Fruit fly (Drosophila melanogaster) whole organism, embryonic: ENCODE data around the gene CG14220.

ENCODE experiments used
- Ada2b ChIP-seq: fragments of 200-800 bp; sonication (Bioruptor generic); IDR thresholded peaks from 2 replicates; pipeline ENCODE4 v1.3.6; 2022; ENCODE audit warnings: missing biosample characterization, missing genetic modification characterization
- Atf3 ChIP-seq: fragments of 200-800 bp; sonication (Bioruptor generic); optimal IDR thresholded peaks from 3 replicates; lab custom pipeline; 2016; ENCODE audit warnings: missing biosample characterization, missing genetic modification characterization
- B-H1 ChIP-seq: fragments of 200-800 bp; sonication (Bioruptor generic); IDR thresholded peaks from 3 replicates; pipeline ENCODE4 v1.3.6; 2022; ENCODE audit warnings: missing biosample characterization, missing genetic modification characterization
- CG10366 ChIP-seq: fragments of 200-800 bp; sonication (Bioruptor generic); IDR thresholded peaks from 2 replicates; pipeline ENCODE4 v1.3.6; 2022; ENCODE audit warnings: missing biosample characterization, missing genetic modification characterization
- CG10979 ChIP-seq: fragments of 200-800 bp; sonication (Bioruptor generic); optimal IDR thresholded peaks from 2 replicates; lab custom pipeline; 2018; ENCODE audit warnings: missing biosample characterization, mild to moderate bottlenecking, missing genetic modification characterization, moderate library complexity
- CG11504 ChIP-seq: fragments of 200-800 bp; sonication (Bioruptor generic); optimal IDR thresholded peaks from 3 replicates; lab custom pipeline; 2019; ENCODE audit warnings: missing biosample characterization, mild to moderate bottlenecking, missing genetic modification characterization, moderate library complexity
- CG15601 ChIP-seq: fragments of 200-800 bp; sonication (Bioruptor generic); optimal IDR thresholded peaks from 3 replicates; lab custom pipeline; 2019; ENCODE audit warnings: missing biosample characterization, mild to moderate bottlenecking, missing genetic modification characterization, moderate library complexity
- CG15696 ChIP-seq: fragments of 200-800 bp; sonication (Bioruptor generic); optimal IDR thresholded peaks from 2 replicates; lab custom pipeline; 2019; ENCODE audit warnings: missing biosample characterization, mild to moderate bottlenecking, missing genetic modification characterization, moderate library complexity
- CG17361 ChIP-seq: fragments of 200-800 bp; sonication (Bioruptor generic); IDR thresholded peaks from 3 replicates; pipeline ENCODE4 v1.3.6; 2022; ENCODE audit warnings: missing biosample characterization, missing genetic modification characterization
- CG18619 ChIP-seq: fragments of 200-800 bp; sonication (Bioruptor generic); optimal IDR thresholded peaks from 3 replicates; lab custom pipeline; 2017; ENCODE audit warnings: missing biosample characterization, mild to moderate bottlenecking, missing genetic modification characterization
- CG31224 ChIP-seq: fragments of 200-800 bp; sonication (Bioruptor generic); IDR thresholded peaks from 2 replicates; pipeline ENCODE4 v1.3.6; 2022; ENCODE audit warnings: missing biosample characterization, missing genetic modification characterization
- CG3281 ChIP-seq: fragments of 200-800 bp; sonication (Bioruptor generic); optimal IDR thresholded peaks from 3 replicates; lab custom pipeline; 2017; ENCODE audit warnings: missing biosample characterization, mild to moderate bottlenecking, missing genetic modification characterization
- CG3838 ChIP-seq: fragments of 200-800 bp; sonication (Bioruptor generic); optimal IDR thresholded peaks from 3 replicates; lab custom pipeline; 2016; ENCODE audit warnings: missing biosample characterization, missing genetic modification characterization
- CG42726 ChIP-seq: fragments of 200-800 bp; sonication (Bioruptor generic); IDR thresholded peaks from 2 replicates; pipeline ENCODE4 v1.3.6; 2022; ENCODE audit warnings: missing biosample characterization, missing genetic modification characterization; ENCODE audit not compliant: partially characterized antibody
- CG4404 ChIP-seq: fragments of 200-800 bp; sonication (Bioruptor generic); IDR thresholded peaks from 2 replicates; pipeline ENCODE4 v1.3.6; 2022; ENCODE audit warnings: missing biosample characterization, missing genetic modification characterization
- CG4617 ChIP-seq: fragments of 200-800 bp; sonication (Bioruptor generic); optimal IDR thresholded peaks from 3 replicates; lab custom pipeline; 2016; ENCODE audit warnings: missing biosample characterization, missing genetic modification characterization, borderline replicate concordance
- CG6689 ChIP-seq: fragments of 200-800 bp; sonication (Bioruptor generic); IDR thresholded peaks from 2 replicates; pipeline ENCODE4 v1.3.6; 2022; ENCODE audit warnings: missing biosample characterization, missing genetic modification characterization
- CG7745 ChIP-seq: fragments of 200-800 bp; sonication (Bioruptor generic); optimal IDR thresholded peaks from 2 replicates; lab custom pipeline; 2018; ENCODE audit warnings: missing biosample characterization, mild to moderate bottlenecking, missing genetic modification characterization, moderate library complexity
- CG7786 ChIP-seq: fragments of 200-800 bp; sonication (Bioruptor generic); optimal IDR thresholded peaks from 2 replicates; lab custom pipeline; 2016; ENCODE audit warnings: missing biosample characterization, missing genetic modification characterization
- CHES-1-like ChIP-seq: fragments of 200-800 bp; sonication (Bioruptor generic); optimal IDR thresholded peaks from 2 replicates; lab custom pipeline; 2016; ENCODE audit warnings: missing biosample characterization, missing genetic modification characterization
- HLHmδ ChIP-seq: fragments of 200-800 bp; sonication (Bioruptor generic); optimal IDR thresholded peaks from 2 replicates; lab custom pipeline; 2018; ENCODE audit warnings: missing biosample characterization, mild to moderate bottlenecking, missing genetic modification characterization, moderate library complexity
- Lim3 ChIP-seq: fragments of 200-800 bp; sonication (Bioruptor generic); IDR thresholded peaks from 2 replicates; pipeline ENCODE4 v1.3.6; 2022; ENCODE audit warnings: missing biosample characterization, missing genetic modification characterization
- Lpt ChIP-seq: fragments of >200 bp; optimal IDR thresholded peaks from 2 replicates; lab custom pipeline; 2018; ENCODE audit warnings: missing biosample characterization, missing genetic modification characterization
- Meics ChIP-seq: fragments of 200-800 bp; sonication (Bioruptor generic); optimal IDR thresholded peaks from 2 replicates; lab custom pipeline; 2017; ENCODE audit warnings: missing biosample characterization, mild to moderate bottlenecking, missing genetic modification characterization
- Nf-YC ChIP-seq: fragments of 200-800 bp; optimal IDR thresholded peaks from 3 replicates; lab custom pipeline; 2019; ENCODE audit warnings: missing biosample characterization, mild to moderate bottlenecking, missing genetic modification characterization, moderate library complexity
- Opbp ChIP-seq: fragments of 200-800 bp; sonication (Bioruptor generic); IDR thresholded peaks from 3 replicates; pipeline ENCODE4 v1.3.6; 2022; ENCODE audit warnings: missing biosample characterization, missing genetic modification characterization; ENCODE audit not compliant: partially characterized antibody
- Optix ChIP-seq: fragments of 200-800 bp; sonication (Bioruptor generic); IDR thresholded peaks from 3 replicates; pipeline ENCODE4 v1.3.6; 2022; ENCODE audit warnings: missing biosample characterization, missing genetic modification characterization
- Trl ChIP-seq, 3 experiments: fragments of >200 bp in 2 of 3; fragments of 200-800 bp in 1 of 3; sonication (Bioruptor generic) in 1 of 3; optimal IDR thresholded peaks; 2 replicates in 1 of 3; 3 replicates in 2 of 3; lab custom pipeline; 2016 to 2017; ENCODE audit warnings: missing biosample characterization in 1 of 3, missing genetic modification characterization in 1 of 3
- amos ChIP-seq: fragments of 200-800 bp; sonication (Bioruptor generic); IDR thresholded peaks from 2 replicates; pipeline ENCODE4 v1.3.6; 2022; ENCODE audit warnings: missing biosample characterization, missing genetic modification characterization; ENCODE audit not compliant: partially characterized antibody
- cg ChIP-seq: fragments of 200-800 bp; sonication (Bioruptor generic); optimal IDR thresholded peaks from 3 replicates; lab custom pipeline; 2019; ENCODE audit warnings: missing biosample characterization, mild to moderate bottlenecking, missing genetic modification characterization, moderate library complexity
- crp ChIP-seq, 2 experiments: fragments of 200-800 bp; sonication (Bioruptor generic); optimal IDR thresholded peaks; 2 replicates in 1 of 2; 3 replicates in 1 of 2; lab custom pipeline; 2017; ENCODE audit warnings: missing biosample characterization in 2 of 2, missing genetic modification characterization in 2 of 2, mild to moderate bottlenecking in 1 of 2, moderate library complexity in 1 of 2
- fd102C ChIP-seq: fragments of 200-800 bp; sonication (Bioruptor generic); optimal IDR thresholded peaks from 2 replicates; lab custom pipeline; 2018; ENCODE audit warnings: missing biosample characterization, mild to moderate bottlenecking, missing genetic modification characterization, moderate library complexity
- fu2 ChIP-seq: fragments of 200-800 bp; sonication (Bioruptor generic); optimal IDR thresholded peaks from 2 replicates; lab custom pipeline; 2016; ENCODE audit warnings: missing biosample characterization, missing genetic modification characterization
- grn ChIP-seq: fragments of 200-800 bp; sonication (Bioruptor generic); optimal IDR thresholded peaks from 3 replicates; lab custom pipeline; 2017; ENCODE audit warnings: missing biosample characterization, missing genetic modification characterization
- hb ChIP-seq: fragments of 200-800 bp; sonication (Bioruptor generic); IDR thresholded peaks from 3 replicates; pipeline ENCODE4 v1.3.6; 2022; ENCODE audit warnings: missing biosample characterization, missing genetic modification characterization; ENCODE audit not compliant: partially characterized antibody
- hth ChIP-seq: fragments of >200 bp; optimal IDR thresholded peaks from 2 replicates; lab custom pipeline; 2017; ENCODE audit warnings: inconsistent platforms
- nom ChIP-seq: fragments of 200-800 bp; sonication (Bioruptor generic); optimal IDR thresholded peaks from 2 replicates; lab custom pipeline; 2017; ENCODE audit warnings: missing biosample characterization, missing genetic modification characterization, mild to moderate bottlenecking, moderate library complexity, missing genetic modification reagents
- odd ChIP-seq: fragments of 200-800 bp; sonication (Bioruptor generic); optimal IDR thresholded peaks from 2 replicates; lab custom pipeline; 2017; ENCODE audit warnings: missing biosample characterization, mild to moderate bottlenecking, missing genetic modification characterization
- pan ChIP-seq, 4 experiments: fragments of >200 bp in 3 of 4; fragments of 200-800 bp in 1 of 4; sonication (Bioruptor generic) in 1 of 4; optimal IDR thresholded peaks in 3 of 4; IDR thresholded peaks in 1 of 4; 2 replicates each; pipeline versions ENCODE4 v1.3.6 to Lab custom; 2017 to 2022; ENCODE audit warnings: missing biosample characterization in 2 of 4, missing genetic modification characterization in 2 of 4, mixed read lengths in 1 of 4
- prd ChIP-seq, 3 experiments: fragments of >200 bp in 2 of 3; fragments of 200-800 bp in 1 of 3; sonication (Bioruptor generic) in 1 of 3; optimal IDR thresholded peaks in 2 of 3; IDR thresholded peaks in 1 of 3; 2 replicates in 2 of 3; 3 replicates in 1 of 3; pipeline versions ENCODE4 v1.3.6 to Lab custom; 2017 to 2022; ENCODE audit warnings: missing biosample characterization in 1 of 3, missing genetic modification characterization in 1 of 3
- row ChIP-seq: fragments of 200-800 bp; sonication (Bioruptor generic); IDR thresholded peaks from 3 replicates; pipeline ENCODE4 v1.3.6; 2022; ENCODE audit warnings: missing biosample characterization, missing genetic modification characterization
- run ChIP-seq: fragments of 200-800 bp; sonication (Bioruptor generic); optimal IDR thresholded peaks from 3 replicates; lab custom pipeline; 2018; ENCODE audit warnings: missing biosample characterization, mild to moderate bottlenecking, missing genetic modification characterization
- sisA ChIP-seq: fragments of 200-800 bp; sonication (Bioruptor generic); IDR thresholded peaks from 2 replicates; pipeline ENCODE4 v1.3.6; 2022; ENCODE audit warnings: missing biosample characterization, missing genetic modification characterization
- slp2 ChIP-seq: fragments of 200-800 bp; sonication (Bioruptor generic); optimal IDR thresholded peaks from 2 replicates; lab custom pipeline; 2016; ENCODE audit warnings: missing biosample characterization, missing genetic modification characterization
- sob ChIP-seq: fragments of 200-800 bp; sonication (Bioruptor generic); IDR thresholded peaks from 2 replicates; pipeline ENCODE4 v1.3.6; 2022; ENCODE audit warnings: missing biosample characterization, missing genetic modification characterization
- stc ChIP-seq: fragments of 200-800 bp; sonication (Bioruptor generic); IDR thresholded peaks from 2 replicates; pipeline ENCODE4 v1.3.6; 2022; ENCODE audit warnings: missing biosample characterization, missing genetic modification characterization
- stwl ChIP-seq: fragments of 200-800 bp; sonication (Bioruptor generic); optimal IDR thresholded peaks from 3 replicates; lab custom pipeline; 2018; ENCODE audit warnings: missing biosample characterization, mild to moderate bottlenecking, missing genetic modification characterization, moderate library complexity
- vnd ChIP-seq: fragments of 200-800 bp; sonication (Bioruptor generic); IDR thresholded peaks from 3 replicates; pipeline ENCODE4 v1.3.6; 2022; ENCODE audit warnings: missing biosample characterization, missing genetic modification characterization; ENCODE audit not compliant: partially characterized antibody
- z ChIP-seq: fragments of 200-800 bp; sonication (Bioruptor generic); IDR thresholded peaks from 3 replicates; pipeline ENCODE4 v1.3.6; 2022; ENCODE audit warnings: missing biosample characterization, missing genetic modification characterization

CG14220 gene

DNA sequence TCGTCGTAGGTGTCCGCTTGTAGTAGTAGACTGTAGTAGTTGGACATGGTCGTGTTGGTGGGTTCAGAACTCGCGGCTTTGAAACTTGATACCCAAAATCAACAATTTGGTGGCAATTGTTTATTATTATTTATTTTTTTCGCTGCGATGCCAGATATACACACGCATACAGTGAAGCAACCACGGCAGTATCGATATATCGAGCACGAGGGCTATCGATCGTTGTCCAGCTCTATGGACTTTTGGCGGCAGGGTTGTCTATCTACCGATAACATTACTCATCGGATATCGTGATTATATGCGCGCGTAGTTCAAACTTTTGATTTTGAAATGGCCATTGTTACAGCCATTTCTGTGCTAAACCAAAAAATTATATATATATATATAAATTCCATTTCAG, at the start of gene CG14220 (continued):
- TF ChIP-seq slp2 (GFP tag; lab: Kevin White, UChicago) (no peak), CG3838 (GFP tag; lab: Kevin White, UChicago) (no peak), Lim3 (GFP tag; lab: Robert Waterston, UW) (no peak), Lpt (no peak), CG4404 (GFP tag; lab: Robert Waterston, UW) (no peak), row (GFP tag; lab: Robert Waterston, UW) (peak; percentile 39; the same call in 1 of the 3 replicates), CG3281 (GFP tag; lab: Kevin White, UChicago) (peak; percentile 20), CG10366 (GFP tag; lab: Robert Waterston, UW) (no peak), CG6689 (GFP tag; lab: Robert Waterston, UW) (no peak), CG7786 (GFP tag; lab: Kevin White, UChicago) (no peak), vnd (GFP tag; lab: Robert Waterston, UW) (peak; percentile 87), Meics (GFP tag; lab: Kevin White, UChicago) (peak; percentile 12), Ada2b (GFP tag; lab: Robert Waterston, UW) (no peak), grn (GFP tag; lab: Kevin White, UChicago) (no peak), nom (peak; percentile 15), CG15601 (tag; lab: Kevin White, UChicago) (peak; percentile 2), CG15696 (no peak), Trl (optimal IDR thresholded peaks at IDR 0.05; lab: Kevin White, UChicago) (no peak), Trl (GFP tag; optimal IDR thresholded peaks at IDR 0.05; lab: Kevin White, UChicago) (no peak), fu2 (GFP tag; lab: Kevin White, UChicago) (no peak), z (GFP tag; lab: Robert Waterston, UW) (no peak), stwl (peak; percentile 83), CHES-1-like (peak; percentile 10), CG10979 (no peak), sob (0 out of 2 replicates have a peak, but pooled peaks have one; percentile 5), Atf3 (GFP tag; lab: Kevin White, UChicago) (no peak), crp (GFP tag; optimal IDR thresholded peaks at IDR 0.05; lab: Kevin White, UChicago) (peak in 1 of 2 experiments; percentile 35), fd102C (GFP tag; lab: Kevin White, UChicago) (no peak), hb (GFP tag; lab: Robert Waterston, UW) (peak; percentile 91), CG17361 (GFP tag; lab: Robert Waterston, UW) (no peak), CG18619 (GFP tag; lab: Kevin White, UChicago) (no peak), CG11504 (tag; lab: Kevin White, UChicago) (peak; percentile 10), HLHmδ (no peak), CG31224 (GFP tag; lab: Robert Waterston, UW) (no peak), Nf-YC (peak; percentile 16), B-H1 (no peak), amos (GFP tag; lab: Robert Waterston, UW) (peak; percentile 95), run (tag; lab: Kevin White, UChicago) (no peak), prd (optimal IDR thresholded peaks at IDR 0.05; lab: Kevin White, UChicago) (no peak), prd (GFP tag; IDR thresholded peaks at IDR 0.05; lab: Robert Waterston, UW) (no peak), CG42726 (peak; percentile 90), sisA (GFP tag; lab: Robert Waterston, UW) (no peak), odd (GFP tag; lab: Kevin White, UChicago) (no peak), Opbp (GFP tag; lab: Robert Waterston, UW) (peak; percentile 94), CG7745 (tag; lab: Kevin White, UChicago) (no peak), Optix (no peak), hth (lab: Kevin White, UChicago) (no peak), CG4617 (peak; percentile 43), stc (GFP tag; lab: Robert Waterston, UW) (no peak), pan (optimal IDR thresholded peaks at IDR 0.05; lab: Kevin White, UChicago) (no peak), pan (GFP tag; optimal IDR thresholded peaks at IDR 0.05 in 1 of 2, IDR thresholded peaks at IDR 0.05 in 1 of 2) (no peak), cg (peak; percentile 60)
